Worm (Caenorhabditis elegans): ENCODE data around the gene F44E7.4.

Gene F44E7.4

DNA sequence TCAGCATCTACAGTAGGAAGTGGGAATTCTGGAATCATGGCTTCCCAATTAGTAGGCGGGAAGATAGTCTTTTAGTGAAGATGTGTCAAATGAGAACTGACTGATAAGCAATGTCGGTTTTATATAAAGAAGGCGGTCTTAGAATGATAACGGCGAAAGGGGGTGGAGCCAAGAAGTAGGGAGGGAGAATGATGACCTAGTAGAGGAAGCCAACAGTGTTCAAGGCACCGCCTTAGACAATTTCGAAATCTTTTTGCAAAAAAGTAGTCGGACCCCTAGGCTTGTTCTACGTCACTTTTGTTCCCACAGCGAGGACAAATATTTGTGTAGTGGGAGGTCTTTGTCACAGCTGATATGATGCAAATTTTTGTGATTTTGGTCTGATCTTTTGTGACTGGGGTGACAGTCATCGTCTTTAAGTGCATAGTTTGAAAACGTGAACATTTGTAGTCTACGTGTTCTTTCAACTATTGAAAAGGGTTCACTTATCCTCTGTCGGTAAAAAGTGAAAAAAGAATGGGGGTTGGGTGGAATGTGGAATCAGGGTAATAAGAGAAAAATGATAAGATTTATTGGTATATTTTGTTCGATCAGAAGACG is 36.4 kb upstream of the F44E7.4 start, which contains the start of gene ZC250.4 (continued):
- TF ChIP-seq Y5F2A.4 (GFP tag; optimal IDR thresholded peaks at IDR 0.05) = no peak
- TF ChIP-seq ama-1 (optimal IDR thresholded peaks at IDR 0.05) = peak; percentile 21
- no peak for TF ChIP-seq nhr-42 (GFP tag; IDR thresholded peaks at IDR 0.05)
- TF ChIP-seq hmg-1.1 (GFP tag; IDR thresholded peaks at IDR 0.05) = no peak
- peak in 1 of 2 experiments; percentile 14 for TF ChIP-seq unc-62 (GFP tag; optimal IDR thresholded peaks at IDR 0.05 in 1 of 2)
- no peak for TF ChIP-seq unc-62 (tag; optimal IDR thresholded peaks at IDR 0.05)
- TF ChIP-seq dmd-6 (GFP tag; IDR thresholded peaks at IDR 0.05) = peak; percentile 54; the same call in 1 of the 2 replicates
- TF ChIP-seq hif-1 (tag; optimal IDR thresholded peaks at IDR 0.05) = peak in 1 of 2 experiments; percentile 73
- TF ChIP-seq ceh-28 (tag; optimal IDR thresholded peaks at IDR 0.05) = no peak
- no peak for TF ChIP-seq jun-1 (tag; optimal IDR thresholded peaks at IDR 0.05)
- TF ChIP-seq spr-1 (tag; optimal IDR thresholded peaks at IDR 0.05) = no peak
- TF ChIP-seq dve-1 (tag; optimal IDR thresholded peaks at IDR 0.05; ENCODE audit: insufficient read depth) = peak; percentile 41
- 0 out of 2 replicates have a peak, but pooled peaks have one; percentile 4 for TF ChIP-seq tra-1 (GFP tag; IDR thresholded peaks at IDR 0.05)
- TF ChIP-seq fos-1 (tag; optimal IDR thresholded peaks at IDR 0.05) = no peak
- TF ChIP-seq nhr-11 (tag; optimal IDR thresholded peaks at IDR 0.05) = no peak
- no peak for TF ChIP-seq zip-2 (tag; optimal IDR thresholded peaks at IDR 0.05)
- peak; percentile 50 for TF ChIP-seq hlh-11 (tag; optimal IDR thresholded peaks at IDR 0.05)
- TF ChIP-seq ceh-44 (GFP tag; IDR thresholded peaks at IDR 0.05) = no peak

DNA sequence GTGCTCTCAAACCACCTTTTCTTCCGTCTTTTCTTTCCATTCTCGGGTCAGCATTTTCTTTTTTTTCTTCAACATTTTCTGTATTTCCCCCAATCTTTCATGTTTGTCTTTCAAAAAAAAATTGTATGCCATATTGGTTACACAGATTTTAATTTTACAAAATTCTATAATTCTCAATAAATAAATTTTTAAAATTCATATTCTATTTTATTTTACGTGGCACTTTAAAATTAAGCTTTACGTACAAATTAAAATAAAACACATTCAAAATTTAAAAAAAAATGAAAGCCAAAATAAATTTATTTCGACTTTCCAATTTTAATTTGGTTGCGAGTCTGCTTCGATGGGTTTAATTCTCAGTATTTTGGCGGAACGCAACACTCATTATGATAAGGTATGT is 28.7 kb upstream of the F44E7.4 start, which contains the start of gene ZC250.5:
TSS of gene ZC250.5 (plus strand) at position 301 of the 400 bp plus-strand sequence.
- no peak for TF ChIP-seq unc-39 (tag; optimal IDR thresholded peaks at IDR 0.05)
- TF ChIP-seq mep-1 (tag; optimal IDR thresholded peaks at IDR 0.05) = no peak
- no peak for TF ChIP-seq tag-97 (GFP tag; IDR thresholded peaks at IDR 0.05)
- TF ChIP-seq aly-2 (tag; optimal IDR thresholded peaks at IDR 0.05) = no peak
- TF ChIP-seq pha-4 (GFP tag; IDR thresholded peaks at IDR 0.05) = no peak
- no peak for TF ChIP-seq pha-4 (tag; optimal IDR thresholded peaks at IDR 0.05)
- no peak for TF ChIP-seq R02D3.7 (tag; optimal IDR thresholded peaks at IDR 0.05)
- no peak for TF ChIP-seq pqm-1 (tag; optimal IDR thresholded peaks at IDR 0.05)
- TF ChIP-seq nhr-48 (tag; optimal IDR thresholded peaks at IDR 0.05) = no peak
- TF ChIP-seq nhr-11 (tag; optimal IDR thresholded peaks at IDR 0.05) = no peak
- TF ChIP-seq ceh-20 (GFP tag; IDR thresholded peaks at IDR 0.05) = no peak

DNA sequence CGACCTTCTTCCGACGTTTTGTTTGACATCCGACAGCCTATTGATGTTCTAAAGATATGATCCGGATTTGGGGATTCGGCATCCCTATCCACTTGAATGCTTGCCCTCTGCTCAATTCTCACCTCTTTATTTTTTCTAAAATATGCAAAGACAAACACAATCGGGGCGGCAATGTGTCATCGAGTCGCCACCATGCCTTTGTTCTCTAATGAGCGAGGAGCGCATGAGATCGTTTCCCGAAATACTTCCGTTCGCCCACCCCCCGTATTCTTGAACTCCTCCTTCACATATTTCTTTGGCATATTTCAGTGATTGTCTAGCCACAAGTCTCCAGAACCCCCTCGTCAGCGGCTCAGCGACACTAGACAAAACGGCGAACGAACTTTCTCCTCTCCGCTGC is 22.6 kb upstream of the F44E7.4 start, which contains the start of gene cyn-17:
TSS of gene cyn-17 (plus strand) at position 301 of the 400 bp plus-strand sequence.
- TF ChIP-seq ceh-28 (tag; optimal IDR thresholded peaks at IDR 0.05) (no peak), unc-39 (tag; optimal IDR thresholded peaks at IDR 0.05) (no peak), daf-19 (GFP tag; conservative IDR thresholded peaks at IDR 0.05) (no peak), vab-7 (GFP tag; IDR thresholded peaks at IDR 0.05) (no peak), T26A8.4 (GFP tag; IDR thresholded peaks at IDR 0.05) (no peak), dmd-8 (GFP tag; IDR thresholded peaks at IDR 0.05) (no peak), nhr-42 (GFP tag; IDR thresholded peaks at IDR 0.05) (no peak), zag-1 (tag; optimal IDR thresholded peaks at IDR 0.05) (no peak), ztf-11 (tag; optimal IDR thresholded peaks at IDR 0.05) (no peak), dve-1 (tag; optimal IDR thresholded peaks at IDR 0.05; ENCODE audit: insufficient read depth) (no peak), R02D3.7 (tag; optimal IDR thresholded peaks at IDR 0.05) (no peak), nhr-76 (tag; optimal IDR thresholded peaks at IDR 0.05) (no peak), daf-16 (GFP tag; optimal IDR thresholded peaks at IDR 0.05) (no peak), daf-16 (tag; optimal IDR thresholded peaks at IDR 0.05) (no peak), nhr-28 (tag; optimal IDR thresholded peaks at IDR 0.05) (no peak), nhr-77 (tag; optimal IDR thresholded peaks at IDR 0.05) (no peak), zfp-3 (GFP tag; conservative IDR thresholded peaks at IDR 0.05) (no peak), mep-1 (tag; optimal IDR thresholded peaks at IDR 0.05) (no peak), hif-1 (tag; optimal IDR thresholded peaks at IDR 0.05) (no peak), snpc-4 (tag; optimal IDR thresholded peaks at IDR 0.05) (no peak), fkh-10 (GFP tag; optimal IDR thresholded peaks at IDR 0.05) (no peak)
